Worm (Caenorhabditis elegans): Measurements from ENCODE around the gene T21D12.12.

The T21D12.12 gene

DNA sequence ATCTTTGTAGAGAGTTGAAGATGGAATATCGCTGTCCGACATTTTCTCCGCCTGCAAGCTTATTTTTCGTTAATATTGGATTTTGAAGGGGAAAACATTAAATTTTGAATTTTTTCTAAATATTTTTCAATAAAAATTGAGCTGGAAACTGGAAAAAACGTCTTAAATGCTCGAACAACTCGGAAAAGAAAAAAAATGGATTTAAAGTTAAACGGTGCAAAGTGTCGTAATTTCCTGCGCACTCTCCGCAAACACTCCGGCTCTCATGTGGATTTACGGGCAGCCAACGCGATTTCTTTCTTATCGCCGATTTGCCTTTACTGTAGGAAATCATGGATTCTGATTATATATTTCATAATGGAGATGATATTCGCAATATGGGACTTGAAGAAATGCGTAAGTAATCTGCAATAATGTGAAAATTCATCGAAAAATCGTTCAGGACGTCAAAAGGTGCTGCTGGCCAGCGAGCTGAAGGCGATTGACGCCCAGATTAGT lies 25.9 kb upstream of the T21D12.12 start, which contains the start of the genes fnta-1 and cogc-8:
fnta-1 (minus strand) TSS at position 51 of the 498 bp plus-strand sequence.
cogc-8 (plus strand) TSS at position 195 of the 498 bp plus-strand sequence.
- peak; percentile 48 for TF ChIP-seq nfya-1 (tag; optimal IDR thresholded peaks at IDR 0.05; ENCODE audit: insufficient read depth)
- TF ChIP-seq elt-2 (tag; optimal IDR thresholded peaks at IDR 0.05) = peak; percentile 14
- no peak for TF ChIP-seq zag-1 (tag; optimal IDR thresholded peaks at IDR 0.05)
- no peak for TF ChIP-seq ama-1 (optimal IDR thresholded peaks at IDR 0.05)
- no peak for TF ChIP-seq nhr-25 (tag; optimal IDR thresholded peaks at IDR 0.05)
- TF ChIP-seq fos-1 (tag; optimal IDR thresholded peaks at IDR 0.05) = no peak
- TF ChIP-seq ztf-4 (tag; optimal IDR thresholded peaks at IDR 0.05) = no peak
- TF ChIP-seq egl-5 (tag; optimal IDR thresholded peaks at IDR 0.05) = no peak
- TF ChIP-seq jun-1 (tag; optimal IDR thresholded peaks at IDR 0.05) = no peak
- TF ChIP-seq fkh-10 (GFP tag; optimal IDR thresholded peaks at IDR 0.05) = no peak
- no peak for TF ChIP-seq nhr-77 (tag; optimal IDR thresholded peaks at IDR 0.05)
- no peak for TF ChIP-seq nhr-237 (tag; optimal IDR thresholded peaks at IDR 0.05)
- TF ChIP-seq mml-1 (tag; optimal IDR thresholded peaks at IDR 0.05) = no peak
- no peak for TF ChIP-seq ZK546.5 (tag; optimal IDR thresholded peaks at IDR 0.05)
- TF ChIP-seq elt-3 (tag; optimal IDR thresholded peaks at IDR 0.05) = no peak
- TF ChIP-seq elt-1 (tag; optimal IDR thresholded peaks at IDR 0.05) = no peak
- TF ChIP-seq lin-15B (tag; optimal IDR thresholded peaks at IDR 0.05) = peak; percentile 41
- TF ChIP-seq nhr-12 (tag; optimal IDR thresholded peaks at IDR 0.05) = no peak
- TF ChIP-seq nhr-43 (tag; optimal IDR thresholded peaks at IDR 0.05; ENCODE audit: poor library complexity, severe bottlenecking) = no peak
- TF ChIP-seq ceh-28 (tag; optimal IDR thresholded peaks at IDR 0.05) = no peak
- no peak for TF ChIP-seq pha-4 (tag; optimal IDR thresholded peaks at IDR 0.05)
- TF ChIP-seq sea-2 (GFP tag; optimal IDR thresholded peaks at IDR 0.05) = no peak
- peak; percentile 29 for TF ChIP-seq hmg-11 (tag; optimal IDR thresholded peaks at IDR 0.05)
- no peak for TF ChIP-seq aly-2 (tag; optimal IDR thresholded peaks at IDR 0.05)

DNA sequence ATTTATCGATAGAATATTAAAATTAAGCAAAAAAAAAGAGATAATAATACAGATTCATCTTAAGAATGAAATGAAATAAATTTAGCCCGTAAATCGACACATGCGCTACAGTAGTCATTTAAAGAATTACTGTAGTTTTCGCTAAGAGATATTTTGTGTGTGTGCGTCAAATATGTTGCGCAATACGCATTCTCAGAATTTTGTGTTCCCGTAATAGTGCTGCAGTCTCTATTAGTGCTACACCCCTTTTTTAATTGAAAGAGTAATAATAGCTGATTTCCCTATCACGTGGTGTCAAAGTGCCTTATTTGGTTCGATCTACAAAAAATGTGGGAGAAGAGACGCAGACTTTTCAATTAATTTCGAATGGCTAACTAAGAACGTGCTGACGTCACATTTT lies 22.0 kb upstream of the T21D12.12 start:
- TF ChIP-seq tbx-2 (tag; optimal IDR thresholded peaks at IDR 0.05) = no peak
- no peak for TF ChIP-seq lin-15B (tag; optimal IDR thresholded peaks at IDR 0.05)
- TF ChIP-seq nhr-12 (tag; optimal IDR thresholded peaks at IDR 0.05) = no peak
- no peak for TF ChIP-seq mdl-1 (tag; optimal IDR thresholded peaks at IDR 0.05)
- no peak for TF ChIP-seq nhr-43 (tag; optimal IDR thresholded peaks at IDR 0.05; ENCODE audit: poor library complexity, severe bottlenecking)
- TF ChIP-seq ztf-11 (tag; optimal IDR thresholded peaks at IDR 0.05) = no peak
- no peak for TF ChIP-seq nhr-237 (tag; optimal IDR thresholded peaks at IDR 0.05)
- TF ChIP-seq skn-1 (tag; optimal IDR thresholded peaks at IDR 0.05) = no peak
- no peak for TF ChIP-seq egl-27 (tag; optimal IDR thresholded peaks at IDR 0.05)
- TF ChIP-seq ama-1 (optimal IDR thresholded peaks at IDR 0.05) = no peak
- no peak for TF ChIP-seq zag-1 (tag; optimal IDR thresholded peaks at IDR 0.05)
- TF ChIP-seq nhr-11 (tag; optimal IDR thresholded peaks at IDR 0.05) = no peak
- no peak for TF ChIP-seq nhr-28 (tag; optimal IDR thresholded peaks at IDR 0.05)

DNA sequence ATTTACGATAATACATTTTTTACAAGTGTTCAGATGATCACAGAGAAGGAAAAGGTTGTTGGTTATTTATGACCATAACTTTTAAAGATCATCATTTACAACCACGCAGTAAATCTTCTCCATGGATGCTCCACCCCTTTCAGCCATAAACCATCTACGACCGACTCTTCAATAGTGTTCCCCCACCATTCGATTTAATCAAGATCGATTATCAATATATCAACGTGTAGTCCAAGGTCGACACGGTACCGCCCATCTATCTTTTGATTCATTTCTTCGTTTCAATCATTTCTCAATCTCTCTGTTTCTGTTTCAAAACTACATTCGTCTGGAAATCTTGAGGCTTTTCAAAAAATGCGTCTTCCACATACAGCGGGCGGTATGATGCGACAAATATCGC lies 21.4 kb upstream of the T21D12.12 start, which contains the start of gene aass-1:
aass-1 (plus strand) TSS at position 301 of the 400 bp plus-strand sequence.
- TF ChIP-seq snpc-4 (tag; optimal IDR thresholded peaks at IDR 0.05) (no peak), nhr-25 (tag; optimal IDR thresholded peaks at IDR 0.05) (peak; percentile 44)

DNA sequence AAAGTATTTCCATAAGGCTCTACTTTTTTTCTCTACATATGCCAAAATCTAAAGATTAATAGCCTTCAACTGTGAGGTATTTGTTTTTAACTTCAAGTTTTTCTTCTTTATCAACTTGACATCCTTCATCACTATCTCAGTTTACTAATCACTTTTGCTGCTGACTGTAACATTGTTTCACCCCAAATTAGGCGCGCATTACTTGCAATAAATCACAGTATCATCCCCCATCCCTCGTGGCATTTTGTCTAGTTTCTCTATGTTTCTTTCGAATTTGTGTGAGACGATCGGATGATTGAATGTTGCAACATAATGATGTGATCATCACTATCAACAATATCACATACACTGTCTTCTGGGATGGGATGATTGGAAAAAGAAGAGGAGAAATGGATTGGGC lies 18.8 kb upstream of the T21D12.12 start:
- no peak for TF ChIP-seq fkh-2 (tag; optimal IDR thresholded peaks at IDR 0.05)
- no peak for TF ChIP-seq nhr-77 (tag; optimal IDR thresholded peaks at IDR 0.05)
- TF ChIP-seq nhr-237 (tag; optimal IDR thresholded peaks at IDR 0.05) = no peak
- peak in 2 of 3 experiments; percentile 61 to 65 for TF ChIP-seq elt-3 (tag; optimal IDR thresholded peaks at IDR 0.05)
- peak; percentile 87 for TF ChIP-seq nhr-25 (tag; optimal IDR thresholded peaks at IDR 0.05)
- no peak for TF ChIP-seq eor-1 (tag; optimal IDR thresholded peaks at IDR 0.05)
- peak; percentile 69 for TF ChIP-seq nhr-43 (tag; optimal IDR thresholded peaks at IDR 0.05; ENCODE audit: poor library complexity, severe bottlenecking)
- no peak for TF ChIP-seq sea-2 (GFP tag; optimal IDR thresholded peaks at IDR 0.05)
- TF ChIP-seq tbx-2 (tag; optimal IDR thresholded peaks at IDR 0.05) = no peak
- no peak for TF ChIP-seq zag-1 (tag; optimal IDR thresholded peaks at IDR 0.05)
- TF ChIP-seq jun-1 (tag; optimal IDR thresholded peaks at IDR 0.05) = no peak
- TF ChIP-seq ceh-82 (tag; optimal IDR thresholded peaks at IDR 0.05) = no peak
- peak; percentile 78 for TF ChIP-seq nhr-23 (tag; optimal IDR thresholded peaks at IDR 0.05)
- TF ChIP-seq mdl-1 (tag; optimal IDR thresholded peaks at IDR 0.05) = peak; percentile 88
- TF ChIP-seq unc-39 (tag; optimal IDR thresholded peaks at IDR 0.05) = no peak
